Worm (Caenorhabditis elegans): ENCODE measurements around the gene ndx-6.

The ndx-6 gene

ce11 chrII:5353642-5354041 is 36.0 kb downstream of the ndx-6 start:
- TF ChIP-seq tra-4 (tag; optimal IDR thresholded peaks at IDR 0.05) (no peak), ets-7 (tag; optimal IDR thresholded peaks at IDR 0.05) (no peak), pes-1 (GFP tag; IDR thresholded peaks at IDR 0.05) (peak; percentile 46; the same call in 1 of the 2 replicates), B0310.2 (tag; optimal IDR thresholded peaks at IDR 0.05) (no peak), ceh-13 (GFP tag; optimal IDR thresholded peaks at IDR 0.05) (no peak)

- TF ChIP-seq hnd-1 (tag; optimal IDR thresholded peaks at IDR 0.05) (no peak), ama-1 (optimal IDR thresholded peaks at IDR 0.05) (no peak), scrt-1 (GFP tag; IDR thresholded peaks at IDR 0.05) (no peak), ceh-13 (GFP tag; optimal IDR thresholded peaks at IDR 0.05) (no peak), aly-1 (tag; optimal IDR thresholded peaks at IDR 0.05) (no peak), tbx-37 (GFP tag; conservative IDR thresholded peaks at IDR 0.05) (no peak), F13C5.2 (tag; optimal IDR thresholded peaks at IDR 0.05) (no peak)
Measured at ce11 chrII:5351799-5352198, 37.9 kb downstream of the ndx-6 start, which contains the start of gene F09E5.7. Gene F09E5.7, plus strand, starts transcription at chrII:5352099.

- TF ChIP-seq pes-1 (GFP tag; IDR thresholded peaks at IDR 0.05) = peak; percentile 81
- 0 out of 2 replicates have a peak, but pooled peaks have one; percentile 35 for TF ChIP-seq scrt-1 (GFP tag; IDR thresholded peaks at IDR 0.05)
- TF ChIP-seq tbx-11 (GFP tag; IDR thresholded peaks at IDR 0.05) = peak; percentile 76
Measured at ce11 chrII:5350357-5350756, 39.3 kb downstream of the ndx-6 start, which contains the start of gene F09E5.8. Gene F09E5.8, plus strand, starts transcription at chrII:5350669.

- TF ChIP-seq flt-1 (GFP tag; IDR thresholded peaks at IDR 0.05) (0 out of 2 replicates have a peak, but pooled peaks have one; percentile 32), sea-1 (GFP tag; conservative IDR thresholded peaks at IDR 0.05) (peak; percentile 87), scrt-1 (GFP tag; IDR thresholded peaks at IDR 0.05) (peak; percentile 66; the same call in 1 of the 2 replicates), tbx-37 (GFP tag; conservative IDR thresholded peaks at IDR 0.05) (0 out of 2 replicates have a peak, but pooled peaks have one; percentile 35), pes-1 (GFP tag; IDR thresholded peaks at IDR 0.05) (peak; percentile 79; the same call in 1 of the 2 replicates), tbx-11 (GFP tag; IDR thresholded peaks at IDR 0.05) (peak; percentile 78; the same call in 1 of the 2 replicates)
Measured at ce11 chrII:5346350-5346749, 43.3 kb downstream of the ndx-6 start.

- no peak for TF ChIP-seq flt-1 (GFP tag; IDR thresholded peaks at IDR 0.05)
- TF ChIP-seq pes-1 (GFP tag; IDR thresholded peaks at IDR 0.05) = no peak
- TF ChIP-seq ceh-36 (tag; optimal IDR thresholded peaks at IDR 0.05) = no peak
- no peak for TF ChIP-seq tbx-11 (GFP tag; IDR thresholded peaks at IDR 0.05)
- TF ChIP-seq tra-4 (tag; optimal IDR thresholded peaks at IDR 0.05) = no peak
- TF ChIP-seq F13C5.2 (tag; optimal IDR thresholded peaks at IDR 0.05) = no peak
- TF ChIP-seq hmg-4 (GFP tag; optimal IDR thresholded peaks at IDR 0.05) = no peak
- no peak for TF ChIP-seq ceh-13 (GFP tag; optimal IDR thresholded peaks at IDR 0.05)
- TF ChIP-seq ets-7 (tag; optimal IDR thresholded peaks at IDR 0.05) = no peak
- TF ChIP-seq aly-1 (tag; optimal IDR thresholded peaks at IDR 0.05) = no peak
- TF ChIP-seq tbx-37 (GFP tag; conservative IDR thresholded peaks at IDR 0.05) = no peak
- no peak for TF ChIP-seq hmbx-1 (tag; optimal IDR thresholded peaks at IDR 0.05)
- TF ChIP-seq scrt-1 (GFP tag; IDR thresholded peaks at IDR 0.05) = no peak
- TF ChIP-seq ama-1 (optimal IDR thresholded peaks at IDR 0.05) = no peak
- no peak for TF ChIP-seq B0310.2 (tag; optimal IDR thresholded peaks at IDR 0.05)
Measured at ce11 chrII:5344775-5345174, 44.9 kb downstream of the ndx-6 start, which contains the start of gene F09E5.14. Gene F09E5.14, minus strand, starts transcription at chrII:5344875.

- TF ChIP-seq F13C5.2 (tag; optimal IDR thresholded peaks at IDR 0.05) = no peak
- TF ChIP-seq pes-1 (GFP tag; IDR thresholded peaks at IDR 0.05) = no peak
- no peak for TF ChIP-seq flt-1 (GFP tag; IDR thresholded peaks at IDR 0.05)
- TF ChIP-seq tbx-11 (GFP tag; IDR thresholded peaks at IDR 0.05) = no peak
- TF ChIP-seq ets-7 (tag; optimal IDR thresholded peaks at IDR 0.05) = no peak
- no peak for TF ChIP-seq scrt-1 (GFP tag; IDR thresholded peaks at IDR 0.05)
- TF ChIP-seq aly-1 (tag; optimal IDR thresholded peaks at IDR 0.05) = no peak
- no peak for TF ChIP-seq ceh-36 (tag; optimal IDR thresholded peaks at IDR 0.05)
- TF ChIP-seq tbx-37 (GFP tag; conservative IDR thresholded peaks at IDR 0.05) = no peak
- TF ChIP-seq hmg-4 (GFP tag; optimal IDR thresholded peaks at IDR 0.05) = no peak
Measured at ce11 chrII:5342412-5342811, 47.3 kb downstream of the ndx-6 start.

- no peak for TF ChIP-seq F13C5.2 (tag; optimal IDR thresholded peaks at IDR 0.05)
- no peak for TF ChIP-seq ceh-13 (GFP tag; optimal IDR thresholded peaks at IDR 0.05)
- TF ChIP-seq sea-1 (GFP tag; conservative IDR thresholded peaks at IDR 0.05) = no peak
- no peak for TF ChIP-seq flt-1 (GFP tag; IDR thresholded peaks at IDR 0.05)
- TF ChIP-seq tbx-37 (GFP tag; conservative IDR thresholded peaks at IDR 0.05) = no peak
- no peak for TF ChIP-seq scrt-1 (GFP tag; IDR thresholded peaks at IDR 0.05)
- TF ChIP-seq pes-1 (GFP tag; IDR thresholded peaks at IDR 0.05) = no peak
- no peak for TF ChIP-seq ceh-36 (tag; optimal IDR thresholded peaks at IDR 0.05)
- no peak for TF ChIP-seq ama-1 (optimal IDR thresholded peaks at IDR 0.05)
- no peak for TF ChIP-seq B0310.2 (tag; optimal IDR thresholded peaks at IDR 0.05)
- no peak for TF ChIP-seq hmg-4 (GFP tag; optimal IDR thresholded peaks at IDR 0.05)
- no peak for TF ChIP-seq tra-4 (tag; optimal IDR thresholded peaks at IDR 0.05)
- TF ChIP-seq hmbx-1 (tag; optimal IDR thresholded peaks at IDR 0.05) = no peak
- no peak for TF ChIP-seq hnd-1 (tag; optimal IDR thresholded peaks at IDR 0.05)
- TF ChIP-seq ets-7 (tag; optimal IDR thresholded peaks at IDR 0.05) = no peak
Measured at ce11 chrII:5341573-5341972, 48.1 kb downstream of the ndx-6 start.

- TF ChIP-seq ceh-36 (tag; optimal IDR thresholded peaks at IDR 0.05) = no peak
- no peak for TF ChIP-seq tbx-11 (GFP tag; IDR thresholded peaks at IDR 0.05)
- no peak for TF ChIP-seq hmg-4 (GFP tag; optimal IDR thresholded peaks at IDR 0.05)
- no peak for TF ChIP-seq tbx-37 (GFP tag; conservative IDR thresholded peaks at IDR 0.05)
- TF ChIP-seq tra-4 (tag; optimal IDR thresholded peaks at IDR 0.05) = no peak
Measured at ce11 chrII:5340672-5341568, 48.8 kb downstream of the ndx-6 start.
